Fruit fly (Drosophila melanogaster) whole organism: ENCODE measurements around the gene CG3808.

ENCODE experiments used
- CG8478 ChIP-seq: fragments of >200 bp; optimal IDR thresholded peaks from 2 replicates; lab custom pipeline; 2018; ENCODE audit warnings: inconsistent platforms
- EcR ChIP-seq, 2 experiments: fragments of >200 bp; optimal IDR thresholded peaks; 2 replicates each; lab custom pipeline; 2017; ENCODE audit warnings: missing biosample characterization in 2 of 2, missing genetic modification characterization in 2 of 2, missing genetic modification reagents in 2 of 2
- pan ChIP-seq: fragments of >200 bp; optimal IDR thresholded peaks from 2 replicates; lab custom pipeline; 2017
- psq ChIP-seq: fragments of >200 bp; optimal IDR thresholded peaks from 2 replicates; lab custom pipeline; 2017
- usp ChIP-seq: fragments of >200 bp; optimal IDR thresholded peaks from 2 replicates; lab custom pipeline; 2017; ENCODE audit warnings: missing biosample characterization, missing genetic modification characterization, mixed read lengths

DNA sequence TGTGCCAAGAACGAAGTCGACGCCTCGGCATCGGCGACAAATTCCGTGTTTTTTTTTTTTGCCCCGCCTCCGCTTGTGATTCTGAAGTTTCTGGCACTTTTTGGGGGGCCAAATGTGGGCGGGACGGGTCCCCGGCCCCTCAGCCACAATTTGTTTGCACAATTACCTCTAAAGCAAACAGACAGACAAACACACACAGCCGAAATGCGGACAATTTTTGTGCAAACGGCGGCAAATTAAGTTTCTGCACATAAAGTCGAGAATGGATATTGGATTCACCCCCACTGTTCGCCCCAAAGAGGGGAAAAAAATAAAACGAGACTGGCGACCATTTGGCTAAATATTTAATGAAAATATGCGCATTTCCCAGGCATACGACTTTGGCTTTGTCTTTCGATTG, 20.1 kb upstream of the CG3808 start:
- TF ChIP-seq psq (no peak), usp (GFP tag; lab: Kevin White, UChicago) (no peak), EcR (GFP tag; optimal IDR thresholded peaks at IDR 0.05; lab: Kevin White, UChicago) (no peak), pan (lab: Kevin White, UChicago) (no peak), CG8478 (lab: Kevin White, UChicago) (no peak)
